Fruit fly (Drosophila melanogaster) S2 (cell line): Measurements from ENCODE around the gene CG3149.

Source experiments
- CG8478 ChIP-seq: fragments of >200 bp; optimal IDR thresholded peaks from 2 replicates; lab custom pipeline; 2018
- CTCF ChIP-seq, 2 experiments: fragments of >200 bp; optimal IDR thresholded peaks; 2 replicates each; lab custom pipeline; 2018

DNA sequence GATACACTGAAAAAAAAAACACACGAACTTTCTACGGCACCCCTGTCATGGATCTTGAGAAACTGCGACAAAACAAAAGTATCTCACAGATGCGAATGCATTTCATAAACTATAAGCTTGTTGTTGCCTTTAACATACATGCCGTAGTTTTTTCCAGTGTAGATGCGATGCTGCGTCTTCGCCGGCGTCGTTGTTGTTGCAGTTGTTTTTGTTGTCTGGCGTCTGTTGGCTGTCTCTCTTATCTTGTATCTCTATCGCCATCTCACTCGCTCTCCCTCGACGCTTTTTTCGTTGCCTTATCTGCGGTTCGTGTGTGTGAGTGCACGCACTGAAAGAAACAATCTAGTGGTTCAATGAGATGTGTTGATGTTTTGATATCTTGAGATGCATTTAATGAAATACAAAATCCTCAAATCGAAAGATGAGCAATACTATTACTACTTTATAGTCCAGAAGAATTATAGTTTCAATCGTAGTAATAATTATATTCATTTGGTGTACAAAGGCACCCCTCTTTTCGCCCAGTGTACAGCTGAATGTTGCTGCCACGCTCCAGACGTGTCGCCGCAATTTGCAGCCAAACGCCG is 1.5 kb upstream of the CG3149 start:
- TF ChIP-seq CG8478 (lab: Kevin White, UChicago): no peak
- TF ChIP-seq CTCF (optimal IDR thresholded peaks at IDR 0.05; lab: Kevin White, UChicago): no peak
